Fruit fly (Drosophila melanogaster): Measurements from ENCODE around the gene 140up.
A peak's percentile ranks its signal among the peaks of the same experiment; 100 is the strongest.

Gene 140up

DNA sequence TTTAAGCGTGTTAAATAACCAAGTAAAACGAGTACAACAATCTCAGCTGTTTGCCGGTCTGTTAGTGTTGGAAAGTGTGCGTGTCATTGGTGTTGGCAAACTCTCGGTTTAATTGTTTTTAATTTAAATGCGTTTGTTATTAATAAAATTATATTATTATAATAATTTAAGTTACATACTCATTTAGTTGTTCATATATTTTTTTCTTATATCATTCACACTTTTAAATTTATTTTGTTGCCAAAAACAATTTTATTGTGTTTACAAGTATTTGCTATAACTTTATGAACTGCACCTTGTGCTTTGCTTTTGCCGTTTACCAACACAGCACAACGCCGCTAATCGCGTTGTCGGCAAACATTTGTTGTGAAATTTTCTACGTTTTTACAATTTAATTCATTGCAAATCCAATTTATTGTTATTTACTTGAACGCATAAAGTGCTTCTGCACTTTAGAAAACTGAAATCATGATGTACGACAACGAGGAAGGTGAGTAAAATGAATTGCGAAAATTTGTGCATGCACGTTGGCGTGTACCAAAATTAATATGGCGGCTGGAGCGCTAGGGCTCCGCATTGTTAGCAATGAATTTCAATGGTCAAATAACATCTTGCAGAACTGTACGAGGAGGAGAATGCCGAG, at the start of gene 140up, which contains the start of gene Polr2B (continued):
- peak; percentile 90 for TF ChIP-seq nerfin-1 (tag; optimal IDR thresholded peaks at IDR 0.05)
- TF ChIP-seq CG12236 (GFP tag; optimal IDR thresholded peaks at IDR 0.05), result no peak
- peak; percentile 9 for TF ChIP-seq CG9797 (GFP tag; optimal IDR thresholded peaks at IDR 0.05)
- no peak for TF ChIP-seq cg (GFP tag; optimal IDR thresholded peaks at IDR 0.05)
- peak; percentile 92 for TF ChIP-seq CG18262 (tag; optimal IDR thresholded peaks at IDR 0.05)
- peak; percentile 78 for TF ChIP-seq chn (GFP tag; optimal IDR thresholded peaks at IDR 0.05)
- peak; percentile 73 for TF ChIP-seq CG2875 (GFP tag; optimal IDR thresholded peaks at IDR 0.05)
- TF ChIP-seq Opbp (GFP tag; IDR thresholded peaks at IDR 0.05; ENCODE audit: partially characterized antibody), result no peak
- TF ChIP-seq CG5245 (GFP tag; optimal IDR thresholded peaks at IDR 0.05), result peak; percentile 83
- TF ChIP-seq unpg (GFP tag; optimal IDR thresholded peaks at IDR 0.05), result peak; percentile 92
- TF ChIP-seq chif (GFP tag; optimal IDR thresholded peaks at IDR 0.05), result peak; percentile 60 to 76
- TF ChIP-seq Ada2b (GFP tag; IDR thresholded peaks at IDR 0.05), result peak; percentile 88
- peak; percentile 18 for TF ChIP-seq dm (GFP tag; optimal IDR thresholded peaks at IDR 0.05)
- peak; percentile 91 for TF ChIP-seq Atf6 (GFP tag; IDR thresholded peaks at IDR 0.05)
- peak; percentile 95 for TF ChIP-seq lmd (GFP tag; IDR thresholded peaks at IDR 0.05)
- TF ChIP-seq gsb-n (tag; optimal IDR thresholded peaks at IDR 0.05), result peak; percentile 92
- TF ChIP-seq disco-r (GFP tag; optimal IDR thresholded peaks at IDR 0.05), result peak; percentile 1
- TF ChIP-seq org-1 (GFP tag; optimal IDR thresholded peaks at IDR 0.05), result peak; percentile 81
- peak; percentile 94 for TF ChIP-seq CG11085 (GFP tag; IDR thresholded peaks at IDR 0.05)
- no peak for TF ChIP-seq br (optimal IDR thresholded peaks at IDR 0.05)
- no peak for TF ChIP-seq prd (optimal IDR thresholded peaks at IDR 0.05)
- peak; percentile 93 for TF ChIP-seq prd (GFP tag; IDR thresholded peaks at IDR 0.05)
- TF ChIP-seq CG1647 (GFP tag; optimal IDR thresholded peaks at IDR 0.05), result peak; percentile 50
- TF ChIP-seq aop (GFP tag; IDR thresholded peaks at IDR 0.05), result no peak
- 0 out of 2 replicates have a peak, but pooled peaks have one; percentile 36 for TF ChIP-seq sens-2 (GFP tag; IDR thresholded peaks at IDR 0.05)
- TF ChIP-seq CG42726 (GFP tag; IDR thresholded peaks at IDR 0.05; ENCODE audit: partially characterized antibody), result no peak
- peak; percentile 97 for TF ChIP-seq Xrp1 (GFP tag; IDR thresholded peaks at IDR 0.05)
- peak in 1 of 2 experiments; percentile 93 for TF ChIP-seq bsh (GFP tag; optimal IDR thresholded peaks at IDR 0.05)
- TF ChIP-seq sr (GFP tag; IDR thresholded peaks at IDR 0.05), result peak; percentile 44; the same call in 1 of the 3 replicates
- TF ChIP-seq HLH54F (GFP tag; optimal IDR thresholded peaks at IDR 0.05), result peak; percentile 83
- TF ChIP-seq ham (GFP tag; IDR thresholded peaks at IDR 0.05), result peak; percentile 79
- peak; percentile 12 for TF ChIP-seq ac (GFP tag; optimal IDR thresholded peaks at IDR 0.05)
- TF ChIP-seq CG4328 (GFP tag; optimal IDR thresholded peaks at IDR 0.05), result peak; percentile 92
- peak; percentile 83 for TF ChIP-seq CG6765 (GFP tag; optimal IDR thresholded peaks at IDR 0.05)
- TF ChIP-seq bigmax (GFP tag; optimal IDR thresholded peaks at IDR 0.05), result peak; percentile 3
- no peak for TF ChIP-seq gfzf (GFP tag; optimal IDR thresholded peaks at IDR 0.05)
- peak; percentile 93 for TF ChIP-seq sug (tag; optimal IDR thresholded peaks at IDR 0.05)
- peak; percentile 69 for TF ChIP-seq CG11696 (GFP tag; IDR thresholded peaks at IDR 0.05)
- no peak for TF ChIP-seq grn (GFP tag; optimal IDR thresholded peaks at IDR 0.05)
- TF ChIP-seq hkb (optimal IDR thresholded peaks at IDR 0.05), result no peak
- TF ChIP-seq hkb (GFP tag; IDR thresholded peaks at IDR 0.05), result peak; percentile 90
- peak; percentile 63; the same call in 2 of the 3 replicates for TF ChIP-seq gce (GFP tag; IDR thresholded peaks at IDR 0.05)
- no peak for TF ChIP-seq Lpt (GFP tag; optimal IDR thresholded peaks at IDR 0.05)
- peak; percentile 79 for TF ChIP-seq CG9609 (GFP tag; optimal IDR thresholded peaks at IDR 0.05)
- peak; percentile 47 for TF ChIP-seq kni (GFP tag; optimal IDR thresholded peaks at IDR 0.05)
- TF ChIP-seq ci (GFP tag; IDR thresholded peaks at IDR 0.05), result peak; percentile 84
- TF ChIP-seq CG8290 (GFP tag; optimal IDR thresholded peaks at IDR 0.05), result peak; percentile 87
- peak in 1 of 2 experiments; percentile 68 for TF ChIP-seq CG8290 (tag; optimal IDR thresholded peaks at IDR 0.05)
- peak; percentile 93 for TF ChIP-seq wdn (GFP tag; IDR thresholded peaks at IDR 0.05)
- TF ChIP-seq Hr39 (optimal IDR thresholded peaks at IDR 0.05), result no peak
- no peak for TF ChIP-seq fd64A (GFP tag; optimal IDR thresholded peaks at IDR 0.05)
- peak in 1 of 3 experiments; percentile 93 for TF ChIP-seq lola (GFP tag; optimal IDR thresholded peaks at IDR 0.05)

Data from whole organism, embryonic.